Worm (Caenorhabditis elegans) whole organism, L4/young adult: ENCODE measurements around the gene ins-22.

ENCODE experiments used
- W03F9.2 ChIP-seq: fragments of 150-350 bp; optimal IDR thresholded peaks from 2 replicates; lab custom pipeline; 2014; ENCODE audit warnings: missing biosample characterization, missing genetic modification characterization
- dao-5 ChIP-seq: sonication (generic microtip); optimal IDR thresholded peaks from 2 replicates; lab custom pipeline; 2016; ENCODE audit warnings: missing genotype, missing genetic modification characterization, moderate library complexity, missing compliant biosample characterization
- him-1 ChIP-seq: sonication (generic microtip); optimal IDR thresholded peaks from 2 replicates; lab custom pipeline; 2016; ENCODE audit warnings: missing genotype, missing genetic modification reagents, missing genetic modification characterization, missing compliant biosample characterization

ce11 chrIII:10076042-10076441 is 50.0 kb downstream of the ins-22 start:
- TF ChIP-seq dao-5 (tag; lab: Kevin White, UChicago), result no peak
- TF ChIP-seq him-1 (tag; lab: Kevin White, UChicago), result no peak
- no peak for TF ChIP-seq W03F9.2 (tag; lab: Kevin White, UChicago)
